Worm (Caenorhabditis elegans) whole organism, L1 larva: ENCODE results near the gene T11G6.2.
A peak's percentile ranks its signal among the peaks of the same experiment; 100 is the strongest.

Experiments
- Y116A8C.19 ChIP-seq: sonication (generic microtip); optimal IDR thresholded peaks from 2 replicates; lab custom pipeline; 2016; ENCODE audit warnings: missing compliant biosample characterization, missing genetic modification characterization, borderline replicate concordance
- alr-1 ChIP-seq: fragments of 200-800 bp; sonication (Bioruptor generic); optimal IDR thresholded peaks from 2 replicates; lab custom pipeline; 2018; ENCODE audit warnings: borderline replicate concordance, mild to moderate bottlenecking, missing genetic modification characterization, missing compliant biosample characterization
- ama-1 ChIP-seq: fragments of 150-350 bp; optimal IDR thresholded peaks from 2 replicates; lab custom pipeline; 2014
- blmp-1 ChIP-seq: fragments of 150-350 bp; optimal IDR thresholded peaks from 2 replicates; lab custom pipeline; 2014; ENCODE audit warnings: missing biosample characterization, missing genetic modification characterization
- ceh-63 ChIP-seq: fragments of 200-800 bp; sonication (Bioruptor generic); optimal IDR thresholded peaks from 2 replicates; lab custom pipeline; 2018; ENCODE audit warnings: mild to moderate bottlenecking, missing genetic modification characterization, missing compliant biosample characterization
- ceh-8 ChIP-seq: fragments of 200-800 bp; sonication (Bioruptor generic); optimal IDR thresholded peaks from 2 replicates; lab custom pipeline; 2018; ENCODE audit warnings: mild to moderate bottlenecking, missing genetic modification characterization, moderate library complexity, missing compliant biosample characterization
- ces-1 ChIP-seq: fragments of 150-350 bp; optimal IDR thresholded peaks from 2 replicates; lab custom pipeline; 2014; ENCODE audit warnings: missing biosample characterization, missing genetic modification reagents, missing genetic modification characterization
- efl-1 ChIP-seq, 4 experiments: fragments of 150-350 bp; optimal IDR thresholded peaks in 3 of 4; peaks in 1 of 4; 1 replicate in 1 of 4; 2 replicates in 3 of 4; lab custom pipeline; 2014; ENCODE audit warnings: missing biosample characterization in 2 of 4, missing genetic modification characterization in 2 of 4, missing genetic modification reagents in 2 of 4
- egl-13 ChIP-seq: sonication (generic microtip); optimal IDR thresholded peaks from 2 replicates; lab custom pipeline; 2016; ENCODE audit warnings: missing genotype, missing genetic modification reagents, missing genetic modification characterization, missing compliant biosample characterization
- egl-27 ChIP-seq, 2 experiments: fragments of 150-350 bp in 1 of 2; sonication (generic microtip); optimal IDR thresholded peaks; 3 replicates each; lab custom pipeline; 2017 to 2018; ENCODE audit warnings: missing biosample characterization in 2 of 2, missing genetic modification characterization in 2 of 2, missing genetic modification reagents in 2 of 2
- elt-3 ChIP-seq, 6 experiments: fragments of 150-350 bp in 1 of 6; sonication (generic microtip); optimal IDR thresholded peaks; 2 replicates each; lab custom pipeline; 2017 to 2018; ENCODE audit warnings: missing biosample characterization in 6 of 6, missing genetic modification characterization in 6 of 6, inconsistent platforms in 1 of 6
- ets-5 ChIP-seq: fragments of 200-800 bp; sonication (Bioruptor generic); IDR thresholded peaks from 2 replicates; pipeline ENCODE4 v1.3.6; 2022; ENCODE audit warnings: missing genetic modification characterization, missing compliant biosample characterization
- fkh-10 ChIP-seq: sonication (generic microtip); optimal IDR thresholded peaks from 2 replicates; lab custom pipeline; 2017; ENCODE audit warnings: missing biosample characterization, missing genetic modification reagents, missing genetic modification characterization
- fkh-8 ChIP-seq: sonication (generic microtip); optimal IDR thresholded peaks from 2 replicates; lab custom pipeline; 2016; ENCODE audit warnings: mild to moderate bottlenecking, missing genetic modification characterization, missing compliant biosample characterization
- hlh-4 ChIP-seq: sonication (generic microtip); optimal IDR thresholded peaks from 2 replicates; lab custom pipeline; 2016; ENCODE audit warnings: mild to moderate bottlenecking, missing genetic modification characterization, missing compliant biosample characterization
- hpl-2 ChIP-seq: fragments of 150-350 bp; optimal IDR thresholded peaks from 2 replicates; lab custom pipeline; 2014; ENCODE audit warnings: missing biosample characterization, missing genetic modification reagents, missing genetic modification characterization
- jun-1 ChIP-seq: fragments of 150-350 bp; optimal IDR thresholded peaks from 2 replicates; lab custom pipeline; 2014; ENCODE audit warnings: missing biosample characterization, missing genetic modification reagents, missing genetic modification characterization
- lin-14 ChIP-seq: fragments of 200-800 bp; sonication (Bioruptor generic); optimal IDR thresholded peaks from 2 replicates; lab custom pipeline; 2018; ENCODE audit warnings: mild to moderate bottlenecking, missing genetic modification characterization, moderate library complexity, missing compliant biosample characterization
- lir-3 ChIP-seq: sonication (generic microtip); optimal IDR thresholded peaks from 2 replicates; lab custom pipeline; 2016; ENCODE audit warnings: mild to moderate bottlenecking, missing genetic modification characterization, moderate library complexity, missing compliant biosample characterization; ENCODE audit not compliant: poor library complexity
- lsy-2 ChIP-seq, 2 experiments: fragments of 150-350 bp; optimal IDR thresholded peaks; 2 replicates each; lab custom pipeline; 2014; ENCODE audit warnings: missing biosample characterization in 2 of 2, missing genetic modification characterization in 2 of 2
- mdl-1 ChIP-seq, 2 experiments: fragments of 150-350 bp; optimal IDR thresholded peaks; 2 replicates each; lab custom pipeline; 2014 to 2017; ENCODE audit warnings: missing biosample characterization in 2 of 2, missing genetic modification characterization in 2 of 2, inconsistent platforms in 1 of 2
- nhr-11 ChIP-seq: fragments of 150-350 bp; optimal IDR thresholded peaks from 2 replicates; lab custom pipeline; 2014; ENCODE audit warnings: missing biosample characterization, missing genetic modification characterization
- nhr-20 ChIP-seq: sonication (generic microtip); optimal IDR thresholded peaks from 2 replicates; lab custom pipeline; 2016; ENCODE audit warnings: mild to moderate bottlenecking, missing genetic modification characterization, missing compliant biosample characterization
- nhr-71 ChIP-seq: sonication (generic microtip); optimal IDR thresholded peaks from 2 replicates; lab custom pipeline; 2016; ENCODE audit warnings: mild to moderate bottlenecking, missing genetic modification characterization, moderate library complexity, missing compliant biosample characterization
- nhr-77 ChIP-seq: fragments of 150-350 bp; optimal IDR thresholded peaks from 2 replicates; lab custom pipeline; 2014; ENCODE audit warnings: missing biosample characterization, missing genetic modification characterization
- nhr-85 ChIP-seq: sonication (generic microtip); peaks from one replicate; lab custom pipeline; 2016; ENCODE audit warnings: missing genetic modification characterization, inconsistent platforms, missing compliant biosample characterization
- pqm-1 ChIP-seq: sonication (generic microtip); optimal IDR thresholded peaks from 3 replicates; lab custom pipeline; 2017; ENCODE audit warnings: missing biosample characterization, missing genetic modification characterization
- skn-1 ChIP-seq: fragments of 150-350 bp; optimal IDR thresholded peaks from 2 replicates; lab custom pipeline; 2014; ENCODE audit warnings: missing biosample characterization, missing genetic modification characterization
- snu-23 ChIP-seq: sonication (generic microtip); optimal IDR thresholded peaks from 2 replicates; lab custom pipeline; 2016; ENCODE audit warnings: missing genetic modification characterization, missing compliant biosample characterization
- tbx-2 ChIP-seq: sonication (generic microtip); optimal IDR thresholded peaks from 2 replicates; lab custom pipeline; 2016; ENCODE audit warnings: missing genetic modification characterization, missing compliant biosample characterization
- tlp-1 ChIP-seq: fragments of 150-350 bp; optimal IDR thresholded peaks from 2 replicates; lab custom pipeline; 2014; ENCODE audit warnings: missing biosample characterization, missing genetic modification characterization
- unc-130 ChIP-seq: fragments of 150-350 bp; optimal IDR thresholded peaks from 2 replicates; lab custom pipeline; 2017; ENCODE audit warnings: missing biosample characterization, missing genetic modification characterization, inconsistent platforms
- unc-62 ChIP-seq: fragments of 150-350 bp; optimal IDR thresholded peaks from 2 replicates; lab custom pipeline; 2014; ENCODE audit warnings: missing biosample characterization, missing genetic modification reagents, missing genetic modification characterization
- unc-86 ChIP-seq: sonication (generic microtip); optimal IDR thresholded peaks from 2 replicates; lab custom pipeline; 2016; ENCODE audit warnings: missing genetic modification characterization, missing compliant biosample characterization
- zip-4 ChIP-seq: fragments of 200-800 bp; sonication (Bioruptor generic); optimal IDR thresholded peaks from 2 replicates; lab custom pipeline; 2018; ENCODE audit warnings: mild to moderate bottlenecking, missing genetic modification characterization, moderate library complexity, missing compliant biosample characterization
- ztf-11 ChIP-seq, 2 experiments: sonication (generic microtip); optimal IDR thresholded peaks; 2 replicates each; lab custom pipeline; 2016 to 2017; ENCODE audit warnings: missing genetic modification characterization in 2 of 2, missing biosample characterization in 1 of 2, missing compliant biosample characterization in 1 of 2

Gene T11G6.2

DNA sequence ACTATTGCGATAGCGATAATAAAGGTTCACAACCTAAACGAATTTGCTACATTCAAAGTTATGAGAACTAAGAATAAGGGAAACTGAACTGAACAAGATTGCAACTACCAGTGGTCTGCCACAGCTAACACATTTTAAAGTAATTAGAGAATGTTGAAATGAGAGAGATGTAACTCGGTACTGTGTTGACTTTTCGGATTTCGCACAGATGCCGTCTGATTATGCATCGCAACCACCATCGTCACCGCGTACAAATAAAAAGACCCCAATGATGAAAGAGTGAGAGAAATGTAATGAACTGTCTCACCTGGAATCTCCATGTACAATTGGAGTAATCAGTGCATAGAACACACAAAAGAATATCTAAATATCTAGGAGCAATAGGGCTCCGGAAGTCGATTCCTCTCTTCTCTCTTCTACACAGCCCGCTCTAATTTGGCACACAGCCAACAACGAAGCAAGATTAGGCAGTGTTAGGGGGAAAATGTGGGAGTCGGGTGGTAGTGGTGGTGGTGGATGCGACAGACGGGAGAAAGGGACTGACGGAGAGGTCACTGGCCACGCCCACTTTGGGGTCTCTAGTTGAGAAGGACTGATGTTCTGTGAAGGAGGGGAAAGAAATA is 10.4 kb upstream of the T11G6.2 start, which contains the start of gene F13E9.11 (continued):
- no peak for TF ChIP-seq nhr-77 (tag; lab: Kevin White, UChicago)
- TF ChIP-seq, all 84 proteins: peak for 5

DNA sequence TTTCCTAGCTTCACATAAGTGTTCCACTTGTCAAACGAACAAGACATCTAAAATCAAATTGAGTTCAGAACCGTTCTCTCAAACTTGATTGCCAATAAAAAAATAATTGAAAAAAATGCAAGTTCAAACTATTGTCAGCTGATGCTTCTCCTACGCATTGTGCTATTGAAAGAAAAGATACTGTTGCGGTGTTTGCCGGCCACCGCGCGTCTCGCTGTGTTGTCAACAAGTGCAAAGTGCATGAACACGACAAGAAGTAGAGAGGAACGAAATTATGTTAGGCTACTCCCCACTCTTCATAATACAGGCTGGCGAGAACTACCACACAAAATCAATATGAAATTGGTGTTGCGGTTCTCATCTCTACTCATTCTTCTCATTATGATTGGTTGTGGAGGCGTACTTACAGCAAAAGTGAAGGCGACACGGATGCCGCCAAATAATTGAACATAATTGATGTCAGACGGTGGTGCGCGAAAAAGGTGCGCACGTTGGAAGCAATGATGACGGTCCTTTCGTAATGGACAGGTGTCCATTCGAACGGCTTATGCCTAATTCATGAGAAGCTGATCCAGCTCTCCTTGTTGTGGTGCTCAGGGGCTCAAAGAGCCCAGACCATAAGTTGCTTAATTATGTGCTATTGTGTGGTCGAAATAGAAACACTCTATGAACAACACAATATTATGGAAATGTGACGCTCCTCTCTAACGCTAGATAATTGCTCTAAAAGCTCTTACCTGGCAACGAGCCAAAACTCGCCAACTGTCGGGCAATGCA is 9.3 kb upstream of the T11G6.2 start:
- TF ChIP-seq pqm-1 (tag; lab: Kevin White, UChicago) (no peak), efl-1 (optimal IDR thresholded peaks at IDR 0.05; lab: Kevin White, UChicago) (no peak), efl-1 (GFP tag; optimal IDR thresholded peaks at IDR 0.05 in 1 of 2; lab: Kevin White, UChicago) (peak in 1 of 2 experiments; percentile 59)

DNA sequence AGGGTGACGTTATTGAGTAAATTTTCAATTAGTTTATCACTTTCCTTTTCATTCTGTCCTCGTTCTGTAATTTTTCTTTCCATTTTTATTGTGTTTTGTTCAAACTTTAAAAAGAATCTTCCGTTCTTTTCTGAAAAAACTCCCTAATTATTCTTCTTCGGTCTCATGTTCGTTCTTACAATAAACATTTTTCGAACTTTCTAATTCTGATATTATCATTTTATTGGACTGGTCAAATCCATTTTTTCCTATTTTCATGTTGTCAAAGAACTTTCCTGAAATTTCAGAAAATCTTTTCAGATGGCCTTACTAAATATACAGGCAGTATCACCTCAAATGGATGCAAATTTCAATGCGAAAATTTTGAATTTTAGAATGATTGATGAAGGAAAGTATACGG is 5.7 kb upstream of the T11G6.2 start, which contains the start of gene nish-1:
Gene nish-1, plus strand, starts transcription at position 301 of the 400 bp plus-strand sequence.
- no peak for TF ChIP-seq fkh-8 (tag; lab: Kevin White, UChicago)
- TF ChIP-seq alr-1 (tag; lab: Kevin White, UChicago), result no peak
- TF ChIP-seq tlp-1 (tag; lab: Kevin White, UChicago), result no peak

DNA sequence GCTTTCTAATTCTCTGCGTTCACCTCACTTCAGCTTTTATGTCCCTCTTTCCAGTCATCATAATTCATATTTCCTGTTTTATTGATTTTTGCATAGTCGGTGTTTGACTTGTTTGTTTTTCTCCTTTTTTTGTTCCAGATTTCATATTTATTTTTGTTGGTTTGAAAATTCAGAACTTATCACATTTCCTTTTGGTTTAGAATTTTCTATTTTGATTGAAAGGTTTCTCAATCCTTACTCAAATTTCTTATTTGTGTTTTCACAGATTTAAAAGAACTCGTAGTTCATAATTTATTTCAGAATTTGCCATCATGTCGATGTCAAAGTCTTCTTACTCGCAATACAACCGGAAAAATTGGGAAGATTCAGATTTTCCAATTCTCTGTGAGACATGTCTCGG is 2.8 kb upstream of the T11G6.2 start, which contains the start of gene rbm-22:
Gene rbm-22, plus strand, starts transcription at position 301 of the 400 bp plus-strand sequence.
- TF ChIP-seq lir-3 (tag; lab: Kevin White, UChicago) (no peak), lin-14 (no peak), mdl-1 (tag; optimal IDR thresholded peaks at IDR 0.05; lab: Kevin White, UChicago) (no peak), ceh-63 (GFP tag; lab: Kevin White, UChicago) (no peak), efl-1 (optimal IDR thresholded peaks at IDR 0.05; lab: Kevin White, UChicago) (no peak), efl-1 (GFP tag; optimal IDR thresholded peaks at IDR 0.05 in 1 of 2; lab: Kevin White, UChicago) (peak in 1 of 2 experiments; percentile 41), hlh-4 (no peak), Y116A8C.19 (no peak)

DNA sequence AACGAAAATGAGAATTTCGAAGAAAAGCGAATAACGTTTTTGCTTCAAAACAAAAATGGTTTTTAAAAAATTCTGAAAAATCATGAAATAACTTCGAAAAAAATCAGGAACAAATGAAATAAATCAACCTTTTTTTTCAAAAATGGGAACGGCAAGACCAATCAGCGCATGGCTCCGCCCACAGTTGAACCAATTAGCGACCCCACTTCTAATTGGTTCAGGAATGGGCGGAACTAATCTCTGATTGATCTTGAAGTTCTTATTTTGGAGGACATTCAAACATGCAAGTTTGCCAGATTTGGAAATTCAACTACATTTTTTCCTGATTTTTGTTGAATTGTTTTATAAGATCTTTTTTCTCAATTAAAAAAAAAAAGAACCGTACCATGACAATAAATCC is 2.4 kb downstream of the T11G6.2 start:
- no peak for TF ChIP-seq ama-1
- TF ChIP-seq egl-13 (tag; lab: Kevin White, UChicago), result no peak
- TF ChIP-seq hpl-2 (GFP tag; lab: Kevin White, UChicago), result no peak
- TF ChIP-seq nhr-11, result no peak
- no peak for TF ChIP-seq ces-1
- no peak for TF ChIP-seq fkh-10 (GFP tag; lab: Kevin White, UChicago)

DNA sequence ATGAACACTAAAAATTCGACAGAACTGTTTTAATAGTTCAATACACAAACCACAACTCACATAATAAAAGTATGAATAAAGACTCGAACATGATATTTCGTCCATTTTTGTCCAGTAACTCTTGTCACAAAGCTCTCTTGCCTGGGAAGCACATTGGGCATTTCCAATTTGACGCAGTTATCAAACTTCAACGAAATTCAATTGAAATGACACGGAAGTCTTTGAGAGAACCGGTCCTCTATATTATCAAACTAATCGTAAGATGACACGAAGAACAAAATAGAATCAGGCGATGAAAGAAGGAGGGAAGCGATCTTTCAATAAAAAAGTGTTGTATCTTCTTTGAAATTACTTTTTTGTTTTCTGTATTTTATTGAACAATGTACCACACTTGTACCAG is 3.2 kb downstream of the T11G6.2 start, which contains the start of gene T11G6.3:
Gene T11G6.3, minus strand, starts transcription at position 189 of the 400 bp plus-strand sequence.
- peak in 2 of 6 experiments; percentile 2 to 19 for TF ChIP-seq elt-3 (tag; optimal IDR thresholded peaks at IDR 0.05; lab: Kevin White, UChicago)
- no peak for TF ChIP-seq ztf-11 (tag; optimal IDR thresholded peaks at IDR 0.05; lab: Kevin White, UChicago)
- TF ChIP-seq ets-5 (GFP tag; lab: Robert Waterston, UW), result no peak
- TF ChIP-seq tbx-2, result peak; percentile 17
- TF ChIP-seq unc-62, result no peak
- TF ChIP-seq lsy-2 (tag; optimal IDR thresholded peaks at IDR 0.05; lab: Kevin White, UChicago), result peak in 1 of 2 experiments; percentile 7
- peak; percentile 41 for TF ChIP-seq lin-14
- no peak for TF ChIP-seq egl-13 (tag; lab: Kevin White, UChicago)
- TF ChIP-seq jun-1, result no peak
- TF ChIP-seq Y116A8C.19, result no peak
- TF ChIP-seq unc-130 (tag; lab: Kevin White, UChicago), result no peak
- TF ChIP-seq unc-86 (tag; lab: Kevin White, UChicago), result no peak
- TF ChIP-seq snu-23 (GFP tag; lab: Kevin White, UChicago), result peak; percentile 19
- TF ChIP-seq zip-4 (GFP tag; lab: Kevin White, UChicago), result no peak
- TF ChIP-seq blmp-1, result peak; percentile 34
- no peak for TF ChIP-seq skn-1 (tag; lab: Kevin White, UChicago)
- peak; percentile 19 for TF ChIP-seq nhr-20 (tag; lab: Kevin White, UChicago)
- TF ChIP-seq ceh-8 (GFP tag; lab: Kevin White, UChicago), result no peak
- TF ChIP-seq egl-27 (tag; optimal IDR thresholded peaks at IDR 0.05; lab: Kevin White, UChicago), result no peak
- peak; percentile 4 for TF ChIP-seq nhr-71 (tag; lab: Kevin White, UChicago)
- peak; percentile 66 for TF ChIP-seq nhr-85 (tag; lab: Kevin White, UChicago)
